Worm (Caenorhabditis elegans): Measurements from ENCODE around the gene C39E9.12.

Gene C39E9.12

ce11 chrIV:13066044-13066443 is 27.8 kb upstream of the C39E9.12 start:
- peak; percentile 37 for TF ChIP-seq elt-4 (tag; optimal IDR thresholded peaks at IDR 0.05)
- no peak for TF ChIP-seq madf-2 (tag; optimal IDR thresholded peaks at IDR 0.05)
- no peak for TF ChIP-seq gmeb-2 (tag; optimal IDR thresholded peaks at IDR 0.05)

DNA sequence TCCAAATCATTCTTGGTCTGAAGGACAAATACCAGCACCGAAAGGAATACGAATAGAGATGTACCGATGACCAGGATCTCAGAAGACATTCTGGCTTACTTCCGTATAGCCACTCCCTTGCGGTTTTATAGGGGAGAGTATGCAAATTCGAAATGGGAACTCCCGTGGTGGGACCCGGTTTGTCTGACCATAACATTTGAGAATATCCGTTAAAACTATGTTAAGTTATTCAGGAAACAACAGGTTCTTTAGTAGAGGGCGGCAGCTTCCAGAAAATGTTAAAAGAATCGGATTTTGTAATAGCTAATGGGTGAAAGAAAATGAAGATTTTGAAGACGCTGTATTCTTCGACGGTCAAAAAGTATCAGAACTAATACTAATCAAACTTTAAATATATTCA is 26.6 kb upstream of the C39E9.12 start, which contains the start of gene col-131:
TSS of gene col-131 (minus strand) at position 101 of the 400 bp plus-strand sequence.
- TF ChIP-seq gmeb-2 (tag; optimal IDR thresholded peaks at IDR 0.05) = no peak
- TF ChIP-seq eyg-1 (tag; optimal IDR thresholded peaks at IDR 0.05) = no peak
- TF ChIP-seq hlh-6 (tag; optimal IDR thresholded peaks at IDR 0.05) = no peak
- no peak for TF ChIP-seq madf-2 (tag; optimal IDR thresholded peaks at IDR 0.05)
- TF ChIP-seq ceh-34 (tag; optimal IDR thresholded peaks at IDR 0.05) = no peak
- TF ChIP-seq ceh-24 (tag; optimal IDR thresholded peaks at IDR 0.05) = no peak
- no peak for TF ChIP-seq tbx-7 (tag; optimal IDR thresholded peaks at IDR 0.05)
- no peak for TF ChIP-seq sox-4 (tag; optimal IDR thresholded peaks at IDR 0.05)
- TF ChIP-seq ceh-22 (tag; optimal IDR thresholded peaks at IDR 0.05) = no peak

DNA sequence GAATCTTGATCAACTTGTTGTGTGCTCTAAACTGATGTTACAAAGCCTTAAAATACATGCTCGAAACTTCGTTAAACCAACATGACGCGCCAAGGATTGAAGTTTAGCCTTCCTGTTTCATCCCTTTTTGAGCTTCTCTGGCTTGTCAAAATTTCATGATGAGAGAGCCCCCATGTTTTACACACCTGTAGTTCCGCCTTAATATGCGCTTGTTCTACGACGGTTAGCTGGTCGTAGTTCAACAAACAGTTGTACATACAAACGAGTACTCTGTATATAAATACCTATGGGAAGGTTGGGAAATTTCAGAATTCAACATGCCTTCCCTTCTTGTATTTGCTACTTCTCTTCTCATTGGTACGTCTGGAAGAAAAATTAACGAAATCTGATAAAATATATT is 25.4 kb upstream of the C39E9.12 start, which contains the start of gene scl-6:
TSS of gene scl-6 (plus strand) at position 301 of the 400 bp plus-strand sequence.
- TF ChIP-seq Y22D7AL.16 (tag; optimal IDR thresholded peaks at IDR 0.05) (no peak), ceh-22 (tag; optimal IDR thresholded peaks at IDR 0.05) (no peak), eyg-1 (tag; optimal IDR thresholded peaks at IDR 0.05) (no peak), K02D7.2 (tag; optimal IDR thresholded peaks at IDR 0.05) (no peak), unc-86 (tag; optimal IDR thresholded peaks at IDR 0.05) (no peak), hlh-6 (tag; optimal IDR thresholded peaks at IDR 0.05) (no peak), che-1 (tag; optimal IDR thresholded peaks at IDR 0.05) (no peak), ceh-24 (tag; optimal IDR thresholded peaks at IDR 0.05) (no peak), ceh-14 (tag; optimal IDR thresholded peaks at IDR 0.05) (no peak), pag-3 (tag; optimal IDR thresholded peaks at IDR 0.05; ENCODE audit: borderline replicate concordance) (no peak), ref-2 (tag; optimal IDR thresholded peaks at IDR 0.05) (no peak), lim-6 (tag; optimal IDR thresholded peaks at IDR 0.05) (no peak), ama-1 (optimal IDR thresholded peaks at IDR 0.05) (no peak), ceh-48 (tag; optimal IDR thresholded peaks at IDR 0.05) (no peak), sdc-2 (tag; optimal IDR thresholded peaks at IDR 0.05) (no peak), ceh-30 (tag; optimal IDR thresholded peaks at IDR 0.05) (no peak), ceh-9 (tag; optimal IDR thresholded peaks at IDR 0.05) (no peak)

DNA sequence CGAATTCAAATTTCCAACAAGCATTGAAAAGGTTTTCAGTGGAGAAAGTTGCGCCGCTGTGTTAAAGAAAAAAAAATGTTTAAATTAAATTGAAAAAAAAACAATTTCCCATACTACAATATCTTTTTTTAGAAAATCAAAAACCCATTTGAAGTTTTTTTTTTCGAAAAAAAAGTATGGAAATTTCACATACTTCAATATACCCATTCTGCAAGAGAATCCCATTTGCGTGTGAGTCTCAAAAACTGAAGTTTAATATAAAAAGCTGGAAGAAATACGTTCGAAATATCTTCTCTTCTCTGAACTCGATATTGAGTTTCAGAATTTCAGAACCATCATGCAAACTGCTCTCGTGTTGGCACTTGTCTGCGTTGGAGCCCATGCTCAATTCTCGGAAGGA is 23.7 kb upstream of the C39E9.12 start, which contains the start of gene scl-7:
TSS of gene scl-7 (plus strand) at position 301 of the 400 bp plus-strand sequence.
- TF ChIP-seq ref-2 (tag; optimal IDR thresholded peaks at IDR 0.05) (no peak), ceh-19 (GFP tag; optimal IDR thresholded peaks at IDR 0.05) (no peak), unc-3 (GFP tag; conservative IDR thresholded peaks at IDR 0.05) (no peak), unc-3 (tag; optimal IDR thresholded peaks at IDR 0.05) (no peak), tbx-2 (tag; optimal IDR thresholded peaks at IDR 0.05) (no peak), unc-55 (GFP tag; optimal IDR thresholded peaks at IDR 0.05) (no peak), pros-1 (tag; optimal IDR thresholded peaks at IDR 0.05) (no peak), pqm-1 (tag; optimal IDR thresholded peaks at IDR 0.05) (no peak), mec-3 (tag; optimal IDR thresholded peaks at IDR 0.05; ENCODE audit: borderline replicate concordance) (no peak), dve-1 (tag; optimal IDR thresholded peaks at IDR 0.05) (no peak)

DNA sequence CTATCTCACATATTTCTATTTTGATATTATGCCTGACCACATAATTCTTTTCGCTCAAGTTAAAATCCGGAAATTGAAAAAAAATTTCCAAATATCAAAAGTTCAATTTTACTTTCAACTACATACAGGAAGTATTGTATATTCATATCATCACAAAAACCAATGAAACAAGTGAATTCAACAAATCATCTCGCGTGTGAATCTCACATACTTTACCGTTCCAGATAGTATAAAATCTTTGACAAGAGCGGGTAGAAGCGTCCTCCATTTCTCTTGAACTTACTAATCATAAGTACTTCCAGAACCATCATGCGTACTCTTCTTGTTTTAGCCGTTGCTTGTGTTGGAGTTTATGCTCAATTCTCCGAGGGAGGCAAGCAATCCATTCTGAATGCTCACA is 22.4 kb upstream of the C39E9.12 start, which contains the start of gene scl-8:
TSS of gene scl-8 (plus strand) at position 301 of the 400 bp plus-strand sequence.
- TF ChIP-seq ref-2 (tag; optimal IDR thresholded peaks at IDR 0.05) (no peak), npax-4 (tag; optimal IDR thresholded peaks at IDR 0.05) (no peak), C08G9.2 (tag; optimal IDR thresholded peaks at IDR 0.05) (no peak), ceh-45 (GFP tag; IDR thresholded peaks at IDR 0.05) (no peak), madf-2 (tag; optimal IDR thresholded peaks at IDR 0.05) (no peak), dve-1 (tag; optimal IDR thresholded peaks at IDR 0.05) (no peak), hlh-15 (tag; optimal IDR thresholded peaks at IDR 0.05) (no peak), ahr-1 (tag; optimal IDR thresholded peaks at IDR 0.05) (no peak), unc-3 (GFP tag; conservative IDR thresholded peaks at IDR 0.05) (no peak), unc-3 (tag; optimal IDR thresholded peaks at IDR 0.05) (no peak), ceh-18 (tag; optimal IDR thresholded peaks at IDR 0.05) (no peak), tbx-2 (tag; optimal IDR thresholded peaks at IDR 0.05) (no peak), fkh-6 (tag; optimal IDR thresholded peaks at IDR 0.05) (no peak), ceh-48 (tag; optimal IDR thresholded peaks at IDR 0.05) (no peak)

All from whole organism, late embryonic.